Fruit fly (Drosophila melanogaster): ENCODE data around the gene glec.

The glec gene

dm6 chr3R:21856098-21856872 lies at the start of gene glec:
Gene glec, minus strand, starts transcription at chr3R:21856266.
- TF ChIP-seq CG8478 (optimal IDR thresholded peaks at IDR 0.05): no peak
- TF ChIP-seq CTCF (optimal IDR thresholded peaks at IDR 0.05): peak in 1 of 2 experiments; percentile 22

DNA sequence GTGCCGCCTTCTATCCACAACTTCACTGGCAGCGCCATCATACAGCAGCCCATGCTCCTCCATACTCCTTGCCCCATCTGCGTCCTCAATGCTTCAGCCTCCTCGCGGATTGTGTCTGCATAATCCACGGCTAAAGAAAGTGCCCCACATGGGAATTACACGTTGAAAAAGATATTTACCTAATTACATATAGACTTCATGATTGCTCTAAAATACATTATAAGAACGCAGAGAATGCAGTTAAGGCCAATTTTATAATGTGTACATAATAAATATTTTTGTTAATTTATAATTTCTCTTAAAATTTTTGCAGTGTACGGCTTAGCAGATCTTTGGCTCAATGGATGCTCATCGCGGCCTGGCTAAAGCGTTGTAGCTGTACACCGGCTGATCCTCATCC lies 49.5 kb upstream of the glec start:
- TF ChIP-seq CG8478 (optimal IDR thresholded peaks at IDR 0.05) (no peak), CTCF (optimal IDR thresholded peaks at IDR 0.05) (no peak)

- TF ChIP-seq CTCF (optimal IDR thresholded peaks at IDR 0.05): no peak
- no peak for TF ChIP-seq CG8478 (optimal IDR thresholded peaks at IDR 0.05)
Observed at dm6 chr3R:21904345-21904744, 48.3 kb upstream of the glec start.

DNA sequence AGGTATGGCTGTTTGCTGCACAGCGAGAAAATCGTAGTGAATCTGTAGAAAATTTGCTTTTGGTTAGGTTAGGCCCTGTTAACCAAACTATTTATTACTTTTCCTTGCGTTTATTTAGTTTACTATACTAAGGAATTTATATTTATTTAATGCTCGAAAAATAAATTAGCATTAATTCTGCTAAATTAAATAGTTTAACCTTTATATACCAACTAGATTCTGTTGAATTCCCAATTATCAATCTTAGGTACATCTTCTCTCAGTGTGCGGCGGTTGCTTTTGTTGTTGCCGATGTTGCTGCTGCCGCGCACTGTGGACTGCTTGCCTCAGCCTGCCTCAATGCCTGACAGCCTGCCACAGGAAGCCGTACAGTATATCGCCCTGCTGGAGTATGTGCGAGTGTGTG lies 43.1 kb upstream of the glec start:
- no peak for TF ChIP-seq CTCF (optimal IDR thresholded peaks at IDR 0.05)
- no peak for TF ChIP-seq CG8478 (optimal IDR thresholded peaks at IDR 0.05)

DNA sequence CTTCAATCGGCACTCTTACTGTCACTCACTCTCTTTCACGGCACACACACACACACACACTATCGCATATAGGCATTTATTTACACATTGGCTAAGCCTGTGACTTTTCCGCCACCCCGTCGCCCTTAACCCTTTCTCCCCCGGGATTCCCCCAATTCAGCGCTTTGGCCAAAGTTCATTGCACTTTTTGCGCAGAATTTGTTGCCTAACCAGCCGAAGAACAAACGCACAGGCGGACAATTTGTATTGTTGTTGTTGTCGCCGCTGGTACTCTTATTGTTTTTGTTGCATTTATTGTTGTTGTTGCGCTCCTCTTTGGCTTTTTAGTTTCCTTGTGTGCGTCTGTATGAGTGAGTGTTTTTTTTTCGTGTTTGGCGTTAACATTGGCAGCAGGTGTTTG lies 42.7 kb upstream of the glec start:
- TF ChIP-seq CTCF (optimal IDR thresholded peaks at IDR 0.05): no peak
- TF ChIP-seq CG8478 (optimal IDR thresholded peaks at IDR 0.05): no peak

DNA sequence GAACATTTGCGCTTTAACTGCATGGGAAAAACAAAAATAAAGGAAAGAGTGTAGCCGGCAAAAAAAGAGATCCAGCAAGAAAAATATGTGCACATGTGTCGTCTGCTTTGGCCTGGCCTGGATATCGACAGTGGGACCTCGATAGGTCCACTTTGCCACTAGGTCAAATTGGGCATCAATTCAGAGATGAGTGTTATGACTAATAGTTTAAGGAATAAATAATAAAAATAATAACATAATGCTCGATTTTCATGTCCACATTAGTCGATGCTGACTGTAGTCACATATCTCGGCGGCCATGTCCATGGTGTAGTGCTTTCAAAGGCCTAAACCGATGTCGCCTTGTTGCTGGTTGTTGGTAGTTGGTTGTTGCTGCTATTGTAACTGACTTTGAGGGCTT lies 41.5 kb upstream of the glec start:
- TF ChIP-seq CG8478 (optimal IDR thresholded peaks at IDR 0.05): no peak
- TF ChIP-seq CTCF (optimal IDR thresholded peaks at IDR 0.05): no peak

DNA sequence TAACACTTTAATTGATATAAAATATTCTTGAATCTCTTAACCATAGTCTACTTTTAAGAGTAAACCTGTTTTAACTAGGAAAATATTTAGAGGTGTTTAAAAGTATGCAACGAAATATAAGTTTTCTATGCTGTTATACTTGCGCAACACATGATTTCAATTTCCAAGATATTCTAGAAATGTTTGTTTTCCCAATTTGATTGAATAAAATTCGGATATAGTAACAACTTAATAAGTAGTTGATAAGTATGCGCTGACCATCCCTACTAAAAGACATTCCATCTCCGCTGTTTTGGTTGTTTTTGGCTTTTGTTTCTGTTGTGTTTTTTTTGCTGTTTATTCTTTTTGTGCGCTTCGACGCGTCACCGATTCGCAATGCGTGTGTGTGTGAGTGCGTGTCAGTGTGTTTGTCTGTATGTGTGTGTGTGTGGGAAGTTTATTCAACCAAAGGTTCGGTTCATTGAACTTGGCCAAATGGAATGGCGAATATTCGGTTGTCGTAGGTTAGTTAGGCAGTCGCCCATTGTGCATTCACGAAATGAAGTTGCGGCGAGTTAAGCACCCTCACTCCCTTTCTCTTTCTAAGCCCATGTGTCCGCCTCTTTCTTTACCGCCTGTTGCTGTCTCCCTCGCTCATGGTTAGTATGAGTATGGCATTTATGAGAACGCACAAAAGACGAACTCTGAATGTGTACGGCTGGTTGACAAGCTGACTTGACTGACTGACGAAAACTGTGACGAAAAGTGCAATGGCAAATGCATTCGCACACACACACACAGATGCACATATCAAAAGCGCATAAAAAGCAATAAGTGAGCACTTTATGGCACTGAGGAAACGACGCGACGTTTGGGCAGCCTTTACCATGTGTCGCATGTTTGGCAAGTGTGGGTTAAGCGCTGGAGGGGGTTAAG lies 40.2 kb upstream of the glec start:
- TF ChIP-seq CG8478 (optimal IDR thresholded peaks at IDR 0.05) (no peak), CTCF (optimal IDR thresholded peaks at IDR 0.05) (no peak)

DNA sequence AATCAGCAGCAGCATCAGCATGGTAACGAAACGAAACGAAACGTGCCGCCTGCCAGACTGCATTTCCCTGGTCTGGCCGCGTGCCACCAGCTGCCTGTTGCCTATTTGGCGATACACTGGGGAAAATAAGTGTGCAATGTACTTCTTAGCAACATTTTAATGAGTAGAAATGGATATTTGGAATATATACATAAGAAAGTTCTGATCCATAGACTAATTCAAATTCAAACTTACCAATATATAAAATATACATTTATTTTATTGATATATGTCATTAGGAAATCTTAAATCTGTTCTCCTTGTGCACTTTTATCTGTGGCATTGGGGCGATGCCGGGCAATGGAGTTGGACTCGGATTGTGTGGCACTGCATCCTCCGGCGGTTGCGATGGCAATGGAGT lies 37.9 kb upstream of the glec start:
- no peak for TF ChIP-seq CG8478 (optimal IDR thresholded peaks at IDR 0.05)
- TF ChIP-seq CTCF (optimal IDR thresholded peaks at IDR 0.05): no peak

DNA sequence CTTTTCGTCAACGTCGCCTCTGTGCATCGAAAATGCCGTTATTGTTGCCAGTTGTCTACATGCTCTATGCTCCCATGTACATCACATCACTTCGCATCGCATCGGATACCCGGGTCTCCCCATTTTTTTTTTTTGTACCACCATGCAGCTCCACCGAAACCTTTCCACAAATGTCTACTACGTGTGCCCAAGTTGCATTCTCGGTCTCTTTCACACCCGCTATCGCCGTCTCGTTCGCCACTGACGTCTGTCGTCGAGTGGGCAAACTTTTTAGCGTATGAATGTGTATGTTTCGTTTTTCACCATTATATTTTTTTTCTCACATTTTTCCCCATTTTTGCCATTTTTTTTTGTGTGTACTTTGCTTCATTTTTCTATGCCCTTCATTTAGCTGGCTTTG lies 36.4 kb upstream of the glec start:
- TF ChIP-seq CG8478 (optimal IDR thresholded peaks at IDR 0.05) (no peak), CTCF (optimal IDR thresholded peaks at IDR 0.05) (no peak)

DNA sequence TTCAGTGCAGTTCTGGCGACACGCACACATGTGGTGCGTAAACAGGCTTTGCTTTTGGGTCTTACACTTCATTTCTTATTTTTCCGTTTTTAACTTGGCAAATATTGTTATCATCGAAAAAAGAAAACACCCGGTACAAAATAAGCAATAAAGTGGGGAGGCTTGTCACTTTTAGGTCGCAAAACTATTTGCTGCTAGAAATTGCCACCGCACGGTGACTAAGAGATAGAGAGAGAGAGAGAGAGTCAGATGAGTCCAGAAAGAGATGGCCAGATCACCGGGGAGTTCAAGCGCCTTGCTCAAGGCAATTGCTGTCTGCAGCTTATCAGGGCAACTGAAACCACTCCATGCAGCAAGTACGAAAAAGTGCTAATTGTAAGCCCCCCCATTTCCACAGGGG lies 34.7 kb upstream of the glec start:
- TF ChIP-seq CTCF (optimal IDR thresholded peaks at IDR 0.05): no peak
- no peak for TF ChIP-seq CG8478 (optimal IDR thresholded peaks at IDR 0.05)

DNA sequence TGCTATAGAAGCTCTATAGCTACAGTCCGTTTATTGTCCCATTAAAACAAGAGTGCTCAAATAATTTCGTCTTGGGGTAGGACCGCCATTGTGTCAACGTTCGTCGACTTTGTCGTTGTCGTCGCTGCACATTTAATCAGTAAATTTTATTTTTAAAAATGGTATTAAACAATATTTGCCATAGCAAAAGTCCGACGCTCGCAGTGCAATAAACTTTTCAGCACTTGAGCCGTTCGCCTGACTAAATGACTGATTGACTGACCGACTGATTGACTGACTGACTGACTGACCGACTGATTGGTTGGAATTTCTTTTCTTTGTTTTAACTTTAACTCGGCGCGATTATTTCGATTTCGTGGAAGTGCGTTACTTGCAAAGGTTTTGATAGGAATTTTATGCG lies 33.9 kb upstream of the glec start:
- TF ChIP-seq CTCF (optimal IDR thresholded peaks at IDR 0.05) (no peak), CG8478 (optimal IDR thresholded peaks at IDR 0.05) (no peak)

DNA sequence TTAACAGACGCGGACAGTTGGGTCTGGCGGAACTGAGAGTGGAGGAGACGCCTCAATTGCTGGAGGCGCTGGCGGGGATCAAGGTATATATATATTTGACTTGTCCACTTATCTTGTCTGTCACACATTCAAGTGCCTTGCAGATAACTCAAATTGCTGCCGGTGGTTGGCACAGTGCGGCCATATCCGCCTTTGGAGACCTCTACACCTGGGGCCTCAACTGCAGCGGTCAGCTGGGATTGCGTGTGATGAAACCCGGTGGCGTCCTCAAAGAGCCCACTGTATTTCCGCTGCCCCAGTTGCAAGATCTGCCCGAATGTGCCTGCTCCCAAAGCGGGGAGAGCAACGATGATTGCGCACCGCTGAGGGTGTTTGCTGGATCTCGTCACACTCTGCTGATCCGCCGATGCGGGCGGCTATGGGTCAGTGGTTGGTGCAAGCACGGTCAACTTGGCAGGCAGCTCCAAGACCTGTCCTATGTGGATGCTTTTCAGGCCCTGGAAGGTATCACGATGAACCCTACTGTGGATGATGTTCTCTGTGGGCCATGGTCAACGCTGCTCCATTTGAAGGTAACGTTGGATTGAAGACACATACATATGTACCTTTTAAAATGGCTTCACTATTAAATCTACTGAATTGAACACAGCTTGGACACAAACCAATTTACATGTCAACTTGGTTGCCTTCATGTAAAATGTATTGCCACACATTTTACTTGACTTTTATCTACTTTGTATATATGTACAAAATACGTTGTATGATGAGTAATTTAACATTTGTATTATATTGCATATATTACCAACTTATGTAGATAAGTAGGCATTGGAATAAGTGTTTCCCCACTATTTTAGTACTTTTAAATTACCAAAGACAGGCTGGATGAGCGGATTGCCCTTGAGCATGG lies 32.9 kb upstream of the glec start, which contains the start of gene CG43844:
CG43844 (plus strand) TSS at position 844 of the 907 bp plus-strand sequence.
- peak; percentile 76 for TF ChIP-seq CTCF (optimal IDR thresholded peaks at IDR 0.05)
- no peak for TF ChIP-seq CG8478 (optimal IDR thresholded peaks at IDR 0.05)

DNA sequence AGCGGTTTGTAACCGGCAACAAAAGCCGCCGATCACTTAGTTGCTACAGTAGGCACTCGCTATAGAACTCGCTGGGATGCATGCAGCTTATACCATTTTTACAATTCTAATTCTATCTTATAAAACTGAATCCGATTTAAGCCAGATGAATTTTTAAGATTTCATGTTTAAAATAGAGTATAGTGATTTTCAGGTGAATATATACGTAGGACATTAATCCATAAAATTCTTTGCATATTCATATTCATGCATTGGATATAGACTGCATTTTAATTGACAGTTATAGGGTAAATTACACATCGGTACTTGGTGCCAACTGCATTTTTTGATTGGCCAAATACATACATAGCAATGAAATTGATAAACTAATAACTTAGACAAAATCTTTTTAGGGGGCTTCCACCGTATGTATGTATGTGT lies 31.5 kb upstream of the glec start:
- no peak for TF ChIP-seq CTCF (optimal IDR thresholded peaks at IDR 0.05)
- TF ChIP-seq CG8478 (optimal IDR thresholded peaks at IDR 0.05): no peak

dm6 chr3R:21886861-21887587 lies 31.0 kb upstream of the glec start, which contains the start of the genes CG6678 and dnd:
Gene CG6678, plus strand, starts transcription at chr3R:21887029.
Gene dnd, minus strand, starts transcription at chr3R:21887355.
- TF ChIP-seq CTCF (optimal IDR thresholded peaks at IDR 0.05) (no peak), CG8478 (optimal IDR thresholded peaks at IDR 0.05) (no peak)
